Worm (Caenorhabditis elegans): ENCODE data around the gene gcy-25.
A peak's percentile ranks its signal among the peaks of the same experiment; 100 is the strongest.

Gene gcy-25

DNA sequence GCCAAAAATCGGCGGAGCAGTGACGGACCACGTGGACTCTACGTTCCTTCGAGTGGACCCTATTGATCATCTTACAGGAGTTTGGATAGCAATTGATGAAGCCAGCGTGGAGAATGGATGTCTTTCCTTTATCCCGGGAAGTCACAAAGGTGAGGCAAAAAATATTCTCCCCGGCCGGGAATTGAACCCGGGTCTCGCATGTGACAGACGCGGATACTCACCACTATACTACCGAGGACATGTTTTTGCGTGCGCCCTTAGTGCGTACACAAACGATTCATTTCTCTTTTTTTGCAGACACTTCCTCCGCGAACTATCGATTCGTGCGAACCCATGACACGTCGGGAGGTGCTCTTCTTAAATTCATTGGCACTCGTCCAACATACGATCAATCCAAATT, 58.4 kb downstream of the gcy-25 start (continued):
- TF ChIP-seq unc-98 (GFP tag; IDR thresholded peaks at IDR 0.05) (no peak), lin-35 (GFP tag; optimal IDR thresholded peaks at IDR 0.05) (peak; percentile 25 to 55), ets-5 (GFP tag; IDR thresholded peaks at IDR 0.05) (no peak), C16A3.4 (tag; optimal IDR thresholded peaks at IDR 0.05) (peak; percentile 33), sox-4 (tag; optimal IDR thresholded peaks at IDR 0.05) (no peak), ceh-82 (tag; optimal IDR thresholded peaks at IDR 0.05) (peak in 2 of 3 experiments; percentile 22 to 46), hpl-2 (GFP tag; optimal IDR thresholded peaks at IDR 0.05) (no peak), dsc-1 (tag; optimal IDR thresholded peaks at IDR 0.05) (no peak), elt-2 (tag; optimal IDR thresholded peaks at IDR 0.05) (peak; percentile 12), unc-86 (tag; optimal IDR thresholded peaks at IDR 0.05) (no peak)

DNA sequence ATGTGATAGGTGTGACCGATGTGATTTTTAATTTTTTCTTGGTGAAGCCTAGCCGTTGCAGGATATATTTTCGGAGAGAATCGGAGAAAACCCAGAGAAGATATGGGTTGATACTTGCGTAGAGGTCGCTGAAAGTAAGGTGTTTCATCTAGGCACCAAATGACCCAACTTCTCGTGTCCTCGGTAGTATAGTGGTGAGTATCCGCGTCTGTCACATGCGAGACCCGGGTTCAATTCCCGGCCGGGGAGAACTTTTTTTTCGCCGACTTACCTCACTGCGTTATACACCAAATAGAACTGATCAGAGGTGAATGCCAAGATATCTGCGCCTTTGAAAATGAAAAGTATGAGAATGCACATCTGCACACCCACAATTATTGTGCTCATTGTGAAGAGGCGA, 59.1 kb downstream of the gcy-25 start:
- TF ChIP-seq ces-1 (GFP tag; optimal IDR thresholded peaks at IDR 0.05) (no peak), rnt-1 (tag; optimal IDR thresholded peaks at IDR 0.05) (peak; percentile 62), nhr-71 (tag; optimal IDR thresholded peaks at IDR 0.05) (peak; percentile 46), egl-13 (tag; optimal IDR thresholded peaks at IDR 0.05) (no peak), lsy-2 (tag; optimal IDR thresholded peaks at IDR 0.05) (no peak), ceh-90 (tag; optimal IDR thresholded peaks at IDR 0.05) (no peak), mef-2 (tag; optimal IDR thresholded peaks at IDR 0.05) (no peak), elt-2 (tag; optimal IDR thresholded peaks at IDR 0.05) (peak; percentile 4), nhr-11 (tag; optimal IDR thresholded peaks at IDR 0.05) (no peak), alr-1 (tag; optimal IDR thresholded peaks at IDR 0.05; ENCODE audit: borderline replicate concordance) (no peak), elt-3 (tag; optimal IDR thresholded peaks at IDR 0.05) (peak in 1 of 6 experiments; percentile 12), efl-1 (optimal IDR thresholded peaks at IDR 0.05) (peak in 1 of 2 experiments; percentile 32), efl-1 (GFP tag; optimal IDR thresholded peaks at IDR 0.05 in 1 of 2) (peak; percentile 16 to 52), fkh-8 (tag; optimal IDR thresholded peaks at IDR 0.05) (peak; percentile 31), ceh-63 (GFP tag; optimal IDR thresholded peaks at IDR 0.05) (no peak), skn-1 (tag; optimal IDR thresholded peaks at IDR 0.05) (peak; percentile 7), ets-5 (GFP tag; IDR thresholded peaks at IDR 0.05) (no peak), snu-23 (GFP tag; optimal IDR thresholded peaks at IDR 0.05) (peak; percentile 61), nhr-47 (tag; optimal IDR thresholded peaks at IDR 0.05) (peak; percentile 37), tlp-1 (tag; optimal IDR thresholded peaks at IDR 0.05) (no peak), nhr-90 (tag; optimal IDR thresholded peaks at IDR 0.05; ENCODE audit: poor library complexity) (peak; percentile 64), pax-3 (tag; optimal IDR thresholded peaks at IDR 0.05) (no peak), nhr-20 (tag; optimal IDR thresholded peaks at IDR 0.05) (peak; percentile 31), lir-3 (tag; optimal IDR thresholded peaks at IDR 0.05; ENCODE audit: poor library complexity) (peak; percentile 22), unc-62 (GFP tag; optimal IDR thresholded peaks at IDR 0.05) (no peak), nhr-19 (GFP tag; conservative IDR thresholded peaks at IDR 0.05) (peak; percentile 50), nhr-85 (tag) (peak; percentile 60), zip-4 (GFP tag; optimal IDR thresholded peaks at IDR 0.05) (no peak), jun-1 (tag; optimal IDR thresholded peaks at IDR 0.05) (no peak), sptf-1 (tag; optimal IDR thresholded peaks at IDR 0.05) (no peak), mep-1 (tag; optimal IDR thresholded peaks at IDR 0.05) (peak; percentile 22), xbp-1 (tag; optimal IDR thresholded peaks at IDR 0.05) (peak; percentile 10), aha-1 (tag; optimal IDR thresholded peaks at IDR 0.05) (no peak), fkh-4 (tag; optimal IDR thresholded peaks at IDR 0.05; ENCODE audit: borderline replicate concordance) (no peak), dpl-1 (GFP tag; optimal IDR thresholded peaks at IDR 0.05) (peak in 1 of 3 experiments; percentile 15), nhr-237 (tag; optimal IDR thresholded peaks at IDR 0.05) (no peak), aly-2 (tag; optimal IDR thresholded peaks at IDR 0.05) (no peak), Y116A8C.19 (tag; optimal IDR thresholded peaks at IDR 0.05; ENCODE audit: borderline replicate concordance) (no peak), egl-27 (tag; optimal IDR thresholded peaks at IDR 0.05) (no peak), nhr-84 (tag; optimal IDR thresholded peaks at IDR 0.05) (no peak), unc-130 (tag; optimal IDR thresholded peaks at IDR 0.05) (peak; percentile 40), efl-3 (GFP tag; optimal IDR thresholded peaks at IDR 0.05) (no peak), nhr-77 (tag; optimal IDR thresholded peaks at IDR 0.05) (peak; percentile 12), swsn-7 (tag; optimal IDR thresholded peaks at IDR 0.05) (peak; percentile 27), hpl-2 (GFP tag; optimal IDR thresholded peaks at IDR 0.05) (peak; percentile 37)
